Worm (Caenorhabditis elegans) whole organism, young adult: ENCODE measurements around the gene T20B12.5.

Source experiments
- B0336.3 ChIP-seq: fragments of 200-800 bp; sonication (Bioruptor generic); IDR thresholded peaks from 2 replicates; pipeline ENCODE4 v1.3.6; 2022; ENCODE audit warnings: missing genetic modification characterization, missing compliant biosample characterization
- C06A6.2 ChIP-seq: fragments of 200-800 bp; sonication (Bioruptor generic); conservative IDR thresholded peaks from 2 replicates; pipeline ENCODE4 v1.3.6; 2022; ENCODE audit warnings: missing genetic modification characterization, missing compliant biosample characterization
- F22D6.2 ChIP-seq: sonication (generic microtip); optimal IDR thresholded peaks from 2 replicates; lab custom pipeline; 2016; ENCODE audit warnings: mild to moderate bottlenecking, missing genetic modification characterization, missing compliant biosample characterization
- F33H1.4 ChIP-seq: fragments of 200-800 bp; sonication (Bioruptor generic); IDR thresholded peaks from 2 replicates; pipeline ENCODE4 v1.3.6; 2022; ENCODE audit warnings: missing genetic modification reagents, missing genetic modification characterization, missing compliant biosample characterization
- F39B2.1 ChIP-seq: fragments of 200-800 bp; sonication (Bioruptor generic); IDR thresholded peaks from 2 replicates; pipeline ENCODE4 v1.3.6; 2022; ENCODE audit warnings: missing genetic modification reagents, missing genetic modification characterization, missing compliant biosample characterization
- K11D2.4 ChIP-seq: fragments of 200-800 bp; sonication (Bioruptor generic); IDR thresholded peaks from 2 replicates; pipeline ENCODE4 v1.3.6; 2022; ENCODE audit warnings: missing genetic modification reagents, missing genetic modification characterization, missing compliant biosample characterization
- Y67H2A.10 ChIP-seq: fragments of 200-800 bp; sonication (Bioruptor generic); conservative IDR thresholded peaks from 2 replicates; pipeline ENCODE4 v1.3.6; 2022; ENCODE audit warnings: missing genetic modification reagents, missing genetic modification characterization, missing compliant biosample characterization
- atf-7 ChIP-seq: sonication (generic microtip); optimal IDR thresholded peaks from 2 replicates; lab custom pipeline; 2017; ENCODE audit warnings: mild to moderate bottlenecking, missing genetic modification characterization, missing compliant biosample characterization
- attf-5 ChIP-seq: fragments of 200-800 bp; sonication (Bioruptor generic); optimal IDR thresholded peaks from 2 replicates; lab custom pipeline; 2018; ENCODE audit warnings: mild to moderate bottlenecking, missing genetic modification characterization, missing compliant biosample characterization
- bed-2 ChIP-seq: fragments of 200-800 bp; sonication (Bioruptor generic); IDR thresholded peaks from 2 replicates; pipeline ENCODE4 v1.3.6; 2022; ENCODE audit warnings: missing genetic modification reagents, missing genetic modification characterization, missing compliant biosample characterization
- cebp-1 ChIP-seq, 2 experiments: fragments of 200-800 bp in 1 of 2; sonication (Bioruptor generic) in 1 of 2; sonication (generic microtip) in 1 of 2; IDR thresholded peaks in 1 of 2; optimal IDR thresholded peaks in 1 of 2; 2 replicates each; pipeline versions ENCODE4 v1.3.6 to Lab custom; 2017 to 2022; ENCODE audit warnings: missing compliant biosample characterization in 2 of 2, missing genetic modification characterization in 2 of 2, mild to moderate bottlenecking in 1 of 2, missing genetic modification reagents in 1 of 2, moderate library complexity in 1 of 2
- ceh-100 ChIP-seq: fragments of 200-800 bp; sonication (Bioruptor generic); IDR thresholded peaks from 2 replicates; pipeline ENCODE4 v1.3.6; 2022; ENCODE audit warnings: missing genetic modification reagents, missing genetic modification characterization, missing compliant biosample characterization
- ceh-91 ChIP-seq: fragments of 200-800 bp; sonication (Bioruptor generic); IDR thresholded peaks from 2 replicates; pipeline ENCODE4 v1.3.6; 2022; ENCODE audit warnings: missing genetic modification reagents, missing genetic modification characterization, missing compliant biosample characterization
- chd-7 ChIP-seq: sonication (generic microtip); optimal IDR thresholded peaks from 2 replicates; lab custom pipeline; 2016; ENCODE audit warnings: mild to moderate bottlenecking, missing genetic modification characterization, moderate library complexity, missing compliant biosample characterization
- dox-1 ChIP-seq: fragments of 200-800 bp; sonication (Bioruptor generic); IDR thresholded peaks from 2 replicates; pipeline ENCODE4 v1.3.6; 2022; ENCODE audit warnings: missing genetic modification reagents, missing genetic modification characterization, missing compliant biosample characterization
- ets-4 ChIP-seq: fragments of 200-800 bp; sonication (Bioruptor generic); optimal IDR thresholded peaks from 2 replicates; lab custom pipeline; 2018; ENCODE audit warnings: mild to moderate bottlenecking, missing genetic modification characterization, missing compliant biosample characterization
- fkh-3 ChIP-seq: sonication (generic microtip); optimal IDR thresholded peaks from 2 replicates; lab custom pipeline; 2016; ENCODE audit warnings: mild to moderate bottlenecking, missing genetic modification characterization, missing compliant biosample characterization
- hmg-1.2 ChIP-seq: fragments of 200-800 bp; sonication (Bioruptor generic); IDR thresholded peaks from 2 replicates; pipeline ENCODE4 v1.3.6; 2022; ENCODE audit warnings: missing genetic modification reagents, missing genetic modification characterization, missing compliant biosample characterization
- hsf-1 ChIP-seq: fragments of 200-800 bp; sonication (Bioruptor generic); IDR thresholded peaks from 2 replicates; pipeline ENCODE4 v1.3.6; 2022; ENCODE audit warnings: missing genetic modification reagents, missing genetic modification characterization, missing compliant biosample characterization
- let-607 ChIP-seq, 2 experiments: fragments of 200-800 bp in 1 of 2; sonication (Bioruptor generic) in 1 of 2; sonication (generic microtip) in 1 of 2; optimal IDR thresholded peaks; 2 replicates each; lab custom pipeline; 2016 to 2018; ENCODE audit warnings: mild to moderate bottlenecking in 2 of 2, missing compliant biosample characterization in 2 of 2, missing genetic modification characterization in 2 of 2, moderate library complexity in 2 of 2, missing genotype in 1 of 2
- lin-40 ChIP-seq: sonication (generic microtip); optimal IDR thresholded peaks from 2 replicates; lab custom pipeline; 2016; ENCODE audit warnings: missing genetic modification characterization, mild to moderate bottlenecking, missing compliant biosample characterization, missing genotype, missing genetic modification reagents
- lsy-27 ChIP-seq: sonication (generic microtip); optimal IDR thresholded peaks from 2 replicates; lab custom pipeline; 2017; ENCODE audit warnings: missing genetic modification characterization, mild to moderate bottlenecking, missing compliant biosample characterization, antibody characterized with exemption, missing genotype, borderline replicate concordance; ENCODE audit not compliant: insufficient read depth
- madf-10 ChIP-seq: sonication (generic microtip); optimal IDR thresholded peaks from 2 replicates; lab custom pipeline; 2016; ENCODE audit warnings: mild to moderate bottlenecking, missing genetic modification characterization, missing compliant biosample characterization
- mcd-1 ChIP-seq: fragments of 200-800 bp; sonication (Bioruptor generic); IDR thresholded peaks from 2 replicates; pipeline ENCODE4 v1.3.6; 2022; ENCODE audit warnings: missing genetic modification reagents, missing genetic modification characterization, missing compliant biosample characterization
- mes-4 ChIP-seq: sonication (generic microtip); optimal IDR thresholded peaks from 2 replicates; lab custom pipeline; 2016; ENCODE audit warnings: missing genotype, missing genetic modification characterization, missing compliant biosample characterization
- nfyb-1 ChIP-seq: fragments of 200-800 bp; sonication (Bioruptor generic); IDR thresholded peaks from 2 replicates; pipeline ENCODE4 v1.3.6; 2022; ENCODE audit warnings: missing genetic modification reagents, missing genetic modification characterization, missing compliant biosample characterization
- pbrm-1 ChIP-seq: fragments of 200-800 bp; sonication (Bioruptor generic); IDR thresholded peaks from 2 replicates; pipeline ENCODE4 v1.3.6; 2022; ENCODE audit warnings: missing genetic modification reagents, missing genetic modification characterization, missing compliant biosample characterization
- rec-8 ChIP-seq, 2 experiments: sonication (generic microtip); optimal IDR thresholded peaks; 2 replicates each; lab custom pipeline; 2016; ENCODE audit warnings: mild to moderate bottlenecking in 2 of 2, missing genetic modification characterization in 2 of 2, missing genetic modification reagents in 2 of 2, missing genotype in 2 of 2, missing biosample characterization in 1 of 2, missing compliant biosample characterization in 1 of 2, moderate library complexity in 1 of 2
- snpc-4 ChIP-seq, 5 experiments: fragments of 150-350 bp in 1 of 5; sonication (generic microtip) in 4 of 5; optimal IDR thresholded peaks; 2 replicates each; lab custom pipeline; 2014 to 2018; ENCODE audit warnings: missing genetic modification characterization in 5 of 5, missing biosample characterization in 3 of 5, antibody characterized with exemption in 2 of 5, mild to moderate bottlenecking in 2 of 5, missing compliant biosample characterization in 2 of 5, missing genotype in 2 of 5, moderate library complexity in 2 of 5, missing genetic modification reagents in 1 of 5
- tbp1 ChIP-seq: fragments of 200-800 bp; sonication (Bioruptor generic); optimal IDR thresholded peaks from 2 replicates; lab custom pipeline; 2018; ENCODE audit warnings: mild to moderate bottlenecking, missing genetic modification characterization, missing compliant biosample characterization
- tlf-1 ChIP-seq: fragments of 200-800 bp; sonication (Bioruptor generic); optimal IDR thresholded peaks from 2 replicates; lab custom pipeline; 2018; ENCODE audit warnings: mild to moderate bottlenecking, missing genetic modification characterization, missing compliant biosample characterization
- xnd-1 ChIP-seq: sonication (generic microtip); optimal IDR thresholded peaks from 2 replicates; lab custom pipeline; 2016; ENCODE audit warnings: missing genotype, missing genetic modification reagents, missing genetic modification characterization, missing compliant biosample characterization
- ztf-18 ChIP-seq: sonication (generic microtip); optimal IDR thresholded peaks from 2 replicates; lab custom pipeline; 2016; ENCODE audit warnings: missing genotype, mild to moderate bottlenecking, missing genetic modification characterization, missing compliant biosample characterization
- ztf-26 ChIP-seq: sonication (generic microtip); optimal IDR thresholded peaks from 2 replicates; lab custom pipeline; 2017; ENCODE audit warnings: missing genetic modification characterization, missing compliant biosample characterization
- ztf-6 ChIP-seq: fragments of 200-800 bp; sonication (Bioruptor generic); IDR thresholded peaks from 2 replicates; pipeline ENCODE4 v1.3.6; 2022; ENCODE audit warnings: missing genetic modification reagents, missing genetic modification characterization, missing compliant biosample characterization

Gene T20B12.5

ce11 chrIII:7381546-7382171 is 14.7 kb upstream of the T20B12.5 start, which contains the start of the genes hmg-4 and T20B12.3 (continued):
- TF ChIP-seq atf-7 (tag; lab: Kevin White, UChicago) (no peak), fkh-3 (no peak), ztf-6 (GFP tag; lab: Robert Waterston, UW) (no peak), K11D2.4 (GFP tag; lab: Robert Waterston, UW) (no peak), ceh-100 (GFP tag; lab: Robert Waterston, UW) (no peak), xnd-1 (peak; percentile 50), ceh-91 (peak; percentile 71)
- TF ChIP-seq, all 124 proteins: peak for 25

- TF ChIP-seq rec-8 (tag; optimal IDR thresholded peaks at IDR 0.05; lab: Kevin White, UChicago) (no peak), dox-1 (GFP tag; lab: Robert Waterston, UW) (no peak), F39B2.1 (GFP tag; lab: Robert Waterston, UW) (no peak)
These were observed 13.2 kb upstream of the T20B12.5 start for ce11 chrIII:7380120-7380519.

ce11 chrIII:7378945-7379344 is 12.0 kb upstream of the T20B12.5 start, which contains the start of gene T20B12.7:
T20B12.7 (minus strand) TSS chrIII:7379045.
- TF ChIP-seq tbp1 (GFP tag; lab: Kevin White, UChicago) (peak; percentile 60), attf-5 (GFP tag; lab: Kevin White, UChicago) (no peak), pbrm-1 (0 out of 2 replicates have a peak, but pooled peaks have one; percentile 8)
- TF ChIP-seq, all 124 proteins: peak for 2

ce11 chrIII:7378522-7378921 is 11.6 kb upstream of the T20B12.5 start:
- TF ChIP-seq hsf-1 (GFP tag; lab: Robert Waterston, UW) (0 out of 2 replicates have a peak, but pooled peaks have one; percentile 36), lsy-27 (tag; lab: Kevin White, UChicago) (no peak)

- TF ChIP-seq let-607 (tag; optimal IDR thresholded peaks at IDR 0.05; lab: Kevin White, UChicago) (peak; percentile 76 to 84), mes-4 (no peak), ceh-100 (GFP tag; lab: Robert Waterston, UW) (no peak), bed-2 (no peak), hmg-1.2 (GFP tag; lab: Robert Waterston, UW) (peak; percentile 24; the same call in 1 of the 2 replicates), cebp-1 (GFP tag; IDR thresholded peaks at IDR 0.05; lab: Robert Waterston, UW) (no peak), cebp-1 (tag; optimal IDR thresholded peaks at IDR 0.05; lab: Kevin White, UChicago) (peak; percentile 74), F22D6.2 (tag; lab: Kevin White, UChicago) (peak; percentile 3), ztf-18 (tag; lab: Kevin White, UChicago) (peak; percentile 19), atf-7 (tag; lab: Kevin White, UChicago) (peak; percentile 97), madf-10 (tag; lab: Kevin White, UChicago) (peak; percentile 69), C06A6.2 (GFP tag; lab: Robert Waterston, UW) (peak; percentile 62; the same call in 1 of the 2 replicates), ets-4 (GFP tag; lab: Kevin White, UChicago) (peak; percentile 15), nfyb-1 (peak; percentile 29; the same call in 1 of the 2 replicates), chd-7 (peak; percentile 80), pbrm-1 (peak; percentile 22; the same call in 1 of the 2 replicates), hsf-1 (GFP tag; lab: Robert Waterston, UW) (peak; percentile 59; the same call in 1 of the 2 replicates), B0336.3 (peak; percentile 64; the same call in 1 of the 2 replicates), F33H1.4 (GFP tag; lab: Robert Waterston, UW) (0 out of 2 replicates have a peak, but pooled peaks have one; percentile 14), lin-40 (peak; percentile 79), attf-5 (GFP tag; lab: Kevin White, UChicago) (peak; percentile 69), tlf-1 (peak; percentile 60), mcd-1 (GFP tag; lab: Robert Waterston, UW) (peak; percentile 48; the same call in 1 of the 2 replicates), snpc-4 (GFP tag; optimal IDR thresholded peaks at IDR 0.05; lab: Kevin White, UChicago) (no peak), snpc-4 (tag; optimal IDR thresholded peaks at IDR 0.05; lab: Kevin White, UChicago) (peak in 3 of 4 experiments; percentile 3 to 48 (median 21)), K11D2.4 (GFP tag; lab: Robert Waterston, UW) (peak; percentile 63; the same call in 1 of the 2 replicates), Y67H2A.10 (GFP tag; lab: Robert Waterston, UW) (no peak), dox-1 (GFP tag; lab: Robert Waterston, UW) (peak; percentile 56), ztf-26 (peak; percentile 86)
These were observed 9.4 kb upstream of the T20B12.5 start for ce11 chrIII:7376143-7376802.
